Worm (Caenorhabditis elegans) whole organism, L4/young adult: ENCODE results near the gene R05A10.7.

Source experiments
- W03F9.2 ChIP-seq: fragments of 150-350 bp; optimal IDR thresholded peaks from 2 replicates; lab custom pipeline; 2014; ENCODE audit warnings: missing biosample characterization, missing genetic modification characterization
- dao-5 ChIP-seq: sonication (generic microtip); optimal IDR thresholded peaks from 2 replicates; lab custom pipeline; 2016; ENCODE audit warnings: missing genotype, missing genetic modification characterization, moderate library complexity, missing compliant biosample characterization
- him-1 ChIP-seq: sonication (generic microtip); optimal IDR thresholded peaks from 2 replicates; lab custom pipeline; 2016; ENCODE audit warnings: missing genotype, missing genetic modification reagents, missing genetic modification characterization, missing compliant biosample characterization

DNA sequence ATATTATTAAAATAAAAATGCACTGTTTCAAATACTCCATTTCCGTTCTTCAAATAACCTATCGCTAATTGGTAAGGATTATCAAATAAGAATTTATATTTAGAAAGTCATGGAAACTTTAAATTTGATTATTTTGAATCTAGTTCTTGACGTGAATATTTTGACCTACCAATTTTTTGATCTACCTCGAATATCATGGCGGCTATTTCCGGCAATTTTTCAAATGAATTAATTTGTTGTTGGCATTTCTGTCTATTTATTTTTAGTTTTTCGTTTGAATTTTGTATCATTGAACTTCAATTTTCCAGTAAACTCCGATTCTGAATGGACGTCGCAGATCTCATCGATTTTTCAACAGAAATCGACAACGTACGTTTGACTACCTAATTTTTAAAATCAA, 40.5 kb upstream of the R05A10.7 start, which contains the start of gene F02H6.3:
- no peak for TF ChIP-seq him-1 (tag; lab: Kevin White, UChicago)
- no peak for TF ChIP-seq dao-5 (tag; lab: Kevin White, UChicago)
- no peak for TF ChIP-seq W03F9.2
